Worm (Caenorhabditis elegans) whole organism, L2 larva: Measurements from ENCODE around the gene K07F5.16.

Source experiments
- aly-2 ChIP-seq: fragments of 150-350 bp; optimal IDR thresholded peaks from 2 replicates; lab custom pipeline; 2014; ENCODE audit warnings: missing biosample characterization, missing genetic modification characterization
- ceh-82 ChIP-seq: fragments of 150-350 bp; optimal IDR thresholded peaks from 2 replicates; lab custom pipeline; 2014; ENCODE audit warnings: missing biosample characterization, missing genetic modification characterization
- fos-1 ChIP-seq: fragments of 150-350 bp; optimal IDR thresholded peaks from 2 replicates; lab custom pipeline; 2014; ENCODE audit warnings: missing biosample characterization, missing genetic modification characterization
- mdl-1 ChIP-seq, 2 experiments: fragments of 150-350 bp in 1 of 2; sonication (generic microtip) in 1 of 2; optimal IDR thresholded peaks; 2 replicates each; lab custom pipeline; 2017; ENCODE audit warnings: missing biosample characterization in 2 of 2, missing genetic modification characterization in 2 of 2
- nhr-12 ChIP-seq: fragments of 150-350 bp; optimal IDR thresholded peaks from 2 replicates; lab custom pipeline; 2014; ENCODE audit warnings: missing biosample characterization, missing genetic modification characterization
- sem-4 ChIP-seq: fragments of 150-350 bp; optimal IDR thresholded peaks from 2 replicates; lab custom pipeline; 2014; ENCODE audit warnings: missing biosample characterization, missing genetic modification reagents, missing genetic modification characterization
- skn-1 ChIP-seq: sonication (generic microtip); optimal IDR thresholded peaks from 2 replicates; lab custom pipeline; 2017; ENCODE audit warnings: missing biosample characterization, missing genetic modification characterization
- sma-3 ChIP-seq: sonication (generic microtip); optimal IDR thresholded peaks from 2 replicates; lab custom pipeline; 2016; ENCODE audit warnings: missing genetic modification reagents, missing genetic modification characterization, missing compliant biosample characterization
- unc-55 ChIP-seq: fragments of 150-350 bp; sonication (generic microtip); optimal IDR thresholded peaks from 3 replicates; lab custom pipeline; 2014; ENCODE audit warnings: missing biosample characterization, missing genetic modification reagents, missing genetic modification characterization
- unc-62 ChIP-seq: fragments of 150-350 bp; optimal IDR thresholded peaks from 2 replicates; lab custom pipeline; 2014; ENCODE audit warnings: missing biosample characterization, missing genetic modification reagents, missing genetic modification characterization
- ztf-4 ChIP-seq: fragments of 150-350 bp; optimal IDR thresholded peaks from 2 replicates; lab custom pipeline; 2014; ENCODE audit warnings: missing biosample characterization, missing genetic modification characterization

DNA sequence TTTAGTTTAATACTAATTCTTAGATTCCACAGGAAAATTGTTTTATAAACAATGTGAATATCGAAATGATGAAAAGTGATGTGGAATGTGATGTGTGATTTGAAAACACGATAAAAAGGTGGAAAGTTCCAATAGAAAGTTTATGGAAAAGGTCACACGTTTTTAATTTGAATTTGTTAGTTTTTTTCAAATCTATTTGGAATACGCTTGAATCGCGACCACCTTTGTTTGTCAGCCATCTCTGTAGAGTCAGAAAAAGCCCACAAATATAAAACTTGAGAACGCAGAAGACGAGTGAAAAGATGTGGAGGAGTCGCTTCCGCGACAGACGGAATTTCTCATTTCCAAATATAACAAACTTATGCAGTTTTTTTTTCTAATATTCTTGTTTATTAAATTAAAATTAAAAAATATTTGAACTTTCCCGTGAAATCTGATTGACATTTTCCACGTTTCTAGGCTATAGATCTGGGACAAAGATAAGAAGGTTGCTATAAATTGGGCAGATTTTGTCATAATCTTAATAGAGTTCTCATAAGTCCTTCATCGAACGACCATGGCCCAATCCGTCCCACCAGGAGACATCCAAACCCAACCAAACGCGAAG lies 22.8 kb upstream of the K07F5.16 start, which contains the start of the genes kin-24 and msp-56:
- TF ChIP-seq mdl-1 (tag; optimal IDR thresholded peaks at IDR 0.05; lab: Kevin White, UChicago) (no peak), nhr-12 (no peak), sma-3 (GFP tag; lab: Kevin White, UChicago) (no peak), skn-1 (no peak), unc-62 (GFP tag; lab: Kevin White, UChicago) (no peak), ceh-82 (tag; lab: Kevin White, UChicago) (no peak), ztf-4 (tag; lab: Kevin White, UChicago) (no peak), unc-55 (GFP tag; lab: Kevin White, UChicago) (no peak), sem-4 (tag; lab: Kevin White, UChicago) (no peak), aly-2 (tag; lab: Kevin White, UChicago) (no peak), fos-1 (no peak)
